Fruit fly (Drosophila melanogaster): ENCODE measurements around the gene Bin1.

DNA sequence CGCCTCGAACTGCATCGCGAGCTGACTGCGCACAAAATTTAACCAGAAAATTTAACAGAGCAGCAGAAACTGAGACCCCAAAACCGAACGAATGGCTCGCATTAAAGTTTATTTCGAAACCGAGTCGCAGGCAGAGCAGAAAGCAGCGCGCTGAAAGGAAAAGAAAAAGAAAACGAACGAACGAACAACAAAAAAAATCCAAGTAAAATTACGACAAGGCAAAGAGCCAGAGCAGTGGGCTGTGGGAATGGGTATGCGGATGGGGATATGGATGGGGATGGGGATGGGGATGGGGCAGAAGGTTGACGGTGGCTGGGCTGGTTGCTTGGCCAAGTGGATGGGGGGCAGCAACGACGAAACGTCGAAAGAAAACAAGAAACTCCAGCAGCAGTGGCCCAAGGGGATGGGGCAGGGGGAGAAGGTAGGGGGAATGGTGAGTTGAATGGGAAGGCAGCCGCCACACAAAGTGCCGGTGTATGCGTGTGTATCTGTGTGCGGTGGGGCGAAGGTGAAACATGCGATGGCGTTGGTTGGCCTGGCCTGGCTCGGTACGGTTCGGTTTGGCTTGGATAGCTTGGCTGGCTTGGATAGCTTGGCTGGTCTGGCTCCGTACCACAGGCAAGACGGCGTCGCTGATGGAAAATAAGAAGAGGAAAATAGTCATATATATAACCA lies 18.9 kb upstream of the Bin1 start:
- peak; percentile 79 for TF ChIP-seq CG17806 (tag; optimal IDR thresholded peaks at IDR 0.05)
- peak; percentile 90 for TF ChIP-seq CG34367 (tag; optimal IDR thresholded peaks at IDR 0.05)
- peak; percentile 86 for TF ChIP-seq Pif1B (GFP tag; optimal IDR thresholded peaks at IDR 0.05)
- TF ChIP-seq CG32121 (GFP tag; IDR thresholded peaks at IDR 0.05), result peak; percentile 84
- TF ChIP-seq CG12605 (GFP tag; IDR thresholded peaks at IDR 0.05), result peak; percentile 95
